Worm (Caenorhabditis elegans): Measurements from ENCODE around the gene syx-18.

The syx-18 gene

ce11 chrV:6631866-6632265 lies 23.4 kb downstream of the syx-18 start:
- no peak for TF ChIP-seq nhr-11 (tag; optimal IDR thresholded peaks at IDR 0.05)
- TF ChIP-seq ceh-82 (tag; optimal IDR thresholded peaks at IDR 0.05): no peak
- no peak for TF ChIP-seq sma-9 (GFP tag; optimal IDR thresholded peaks at IDR 0.05)
- no peak for TF ChIP-seq sma-9 (tag; optimal IDR thresholded peaks at IDR 0.05)
- no peak for TF ChIP-seq ZK546.5 (tag; optimal IDR thresholded peaks at IDR 0.05)
- no peak for TF ChIP-seq ama-1 (optimal IDR thresholded peaks at IDR 0.05)
- no peak for TF ChIP-seq nhr-237 (tag; optimal IDR thresholded peaks at IDR 0.05)
- no peak for TF ChIP-seq nhr-77 (tag; optimal IDR thresholded peaks at IDR 0.05)
- no peak for TF ChIP-seq sma-3 (GFP tag; optimal IDR thresholded peaks at IDR 0.05)
- TF ChIP-seq sem-4 (tag; optimal IDR thresholded peaks at IDR 0.05): no peak
- TF ChIP-seq Y55F3AM.14 (GFP tag; optimal IDR thresholded peaks at IDR 0.05): no peak
- TF ChIP-seq nhr-23 (tag; optimal IDR thresholded peaks at IDR 0.05): no peak
- no peak for TF ChIP-seq ztf-11 (tag; optimal IDR thresholded peaks at IDR 0.05)

DNA sequence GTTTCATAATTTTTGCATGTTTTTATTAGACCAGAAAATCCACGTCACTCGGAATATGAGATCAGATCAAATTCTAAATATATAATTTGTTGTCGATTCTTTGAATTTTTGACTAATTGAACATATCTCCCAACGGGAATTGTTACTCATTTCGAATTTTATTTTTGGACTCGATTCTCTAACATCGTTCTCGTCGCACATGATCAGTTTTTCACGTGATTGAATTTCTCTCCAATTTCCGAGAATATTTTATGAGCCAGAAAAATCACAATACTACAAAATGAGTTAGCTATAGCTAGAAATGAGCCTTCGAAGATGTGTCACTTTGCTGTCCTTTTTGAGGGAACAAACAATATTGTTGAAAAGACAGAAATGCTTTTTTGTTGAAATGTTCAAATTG lies 24.5 kb downstream of the syx-18 start:
- no peak for TF ChIP-seq nhr-23 (tag; optimal IDR thresholded peaks at IDR 0.05)
- peak; percentile 61 for TF ChIP-seq nhr-21 (tag; optimal IDR thresholded peaks at IDR 0.05)
- TF ChIP-seq lsy-2 (tag; optimal IDR thresholded peaks at IDR 0.05): peak in 1 of 2 experiments; percentile 46
- peak; percentile 44 for TF ChIP-seq C34F6.9 (tag; optimal IDR thresholded peaks at IDR 0.05)

DNA sequence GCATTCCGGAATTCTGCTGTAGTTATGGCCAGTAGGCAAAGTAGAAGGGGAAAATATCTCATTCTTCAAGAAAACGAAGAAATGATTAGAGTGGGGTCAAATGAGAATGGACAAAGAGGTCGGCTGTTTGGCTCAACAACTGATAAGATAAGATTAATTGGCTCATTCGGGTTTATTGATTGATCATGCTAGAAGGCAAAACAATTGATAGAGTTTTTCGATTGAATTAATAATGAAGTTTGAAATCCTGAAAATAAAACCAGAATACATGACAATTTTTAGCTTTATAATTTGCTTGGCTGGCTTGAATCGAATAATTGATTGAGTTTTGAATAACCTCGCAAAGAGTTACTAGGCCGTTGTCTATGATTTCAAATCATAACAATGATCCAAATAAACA lies 29.0 kb downstream of the syx-18 start, which contains the start of gene ppt-1:
ppt-1 (minus strand) TSS at position 101 of the 400 bp plus-strand sequence.
- no peak for TF ChIP-seq ztf-4 (tag; optimal IDR thresholded peaks at IDR 0.05)
- no peak for TF ChIP-seq egl-27 (tag; optimal IDR thresholded peaks at IDR 0.05)
- no peak for TF ChIP-seq snpc-4 (tag; optimal IDR thresholded peaks at IDR 0.05)
- no peak for TF ChIP-seq mbf-1 (tag; optimal IDR thresholded peaks at IDR 0.05)
- TF ChIP-seq nhr-23 (tag; optimal IDR thresholded peaks at IDR 0.05): no peak
- TF ChIP-seq crh-2 (tag; optimal IDR thresholded peaks at IDR 0.05): no peak
- no peak for TF ChIP-seq mab-5 (tag; optimal IDR thresholded peaks at IDR 0.05)
- TF ChIP-seq nhr-237 (tag; optimal IDR thresholded peaks at IDR 0.05): no peak
- TF ChIP-seq lin-13 (GFP tag; optimal IDR thresholded peaks at IDR 0.05): no peak
- no peak for TF ChIP-seq peb-1 (tag; optimal IDR thresholded peaks at IDR 0.05)
- no peak for TF ChIP-seq mdl-1 (tag; optimal IDR thresholded peaks at IDR 0.05)

DNA sequence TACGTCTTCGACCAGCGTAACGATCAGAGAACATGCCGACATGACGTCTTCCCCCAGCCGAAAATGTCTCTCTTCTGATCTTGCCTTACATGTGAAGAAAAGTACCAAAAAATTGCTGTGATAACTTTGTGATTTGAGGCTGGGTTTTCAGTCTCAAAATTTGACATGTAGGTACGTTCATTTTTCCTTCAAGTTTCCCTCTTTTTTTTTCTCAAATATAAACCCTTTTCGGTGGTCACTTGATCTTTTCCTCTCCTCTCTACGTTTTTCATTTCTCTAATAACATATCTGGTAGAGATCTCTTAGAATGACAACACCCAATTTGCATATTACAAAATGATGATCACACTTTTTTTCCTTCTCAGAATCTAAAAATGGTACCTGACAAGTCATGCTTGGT lies 33.4 kb downstream of the syx-18 start, which contains the start of gene nhr-37:
nhr-37 (plus strand) TSS at position 301 of the 400 bp plus-strand sequence.
- no peak for TF ChIP-seq nhr-21 (tag; optimal IDR thresholded peaks at IDR 0.05)
- no peak for TF ChIP-seq lin-39 (tag; optimal IDR thresholded peaks at IDR 0.05)
- TF ChIP-seq Y55F3AM.14 (GFP tag; optimal IDR thresholded peaks at IDR 0.05): no peak
- TF ChIP-seq ztf-4 (tag; optimal IDR thresholded peaks at IDR 0.05): no peak
- no peak for TF ChIP-seq elt-1 (tag; optimal IDR thresholded peaks at IDR 0.05)
- TF ChIP-seq ama-1 (optimal IDR thresholded peaks at IDR 0.05): no peak
- no peak for TF ChIP-seq mdl-1 (tag; optimal IDR thresholded peaks at IDR 0.05)
- TF ChIP-seq skn-1 (tag; optimal IDR thresholded peaks at IDR 0.05): no peak
- no peak for TF ChIP-seq nhr-23 (tag; optimal IDR thresholded peaks at IDR 0.05)
- TF ChIP-seq ceh-16 (tag; optimal IDR thresholded peaks at IDR 0.05): no peak
- TF ChIP-seq mbf-1 (tag; optimal IDR thresholded peaks at IDR 0.05): no peak
- TF ChIP-seq blmp-1 (tag; optimal IDR thresholded peaks at IDR 0.05; ENCODE audit: insufficient read depth): no peak

ce11 chrV:6620809-6621208 lies 34.4 kb downstream of the syx-18 start:
- TF ChIP-seq ZK546.5 (tag; optimal IDR thresholded peaks at IDR 0.05) (no peak), sma-3 (GFP tag; optimal IDR thresholded peaks at IDR 0.05) (peak; percentile 35), aly-2 (tag; optimal IDR thresholded peaks at IDR 0.05) (no peak), sem-4 (tag; optimal IDR thresholded peaks at IDR 0.05) (no peak)

- TF ChIP-seq fos-1 (tag; optimal IDR thresholded peaks at IDR 0.05): peak; percentile 31
- no peak for TF ChIP-seq gmeb-1 (tag; optimal IDR thresholded peaks at IDR 0.05)
- no peak for TF ChIP-seq sem-4 (tag; optimal IDR thresholded peaks at IDR 0.05)
- no peak for TF ChIP-seq unc-39 (tag; optimal IDR thresholded peaks at IDR 0.05)
Measured at ce11 chrV:6616294-6616693, 39.0 kb downstream of the syx-18 start.

Measured in whole organism, L2 larva.